Fruit fly (Drosophila melanogaster): ENCODE data around the gene Cdc42.

Cdc42 gene

dm6 chrX:19696845-19697244 is at the start of gene Cdc42:
TSS of gene Cdc42 (plus strand) at chrX:19697091.
- peak; percentile 42; the same call in 1 of the 3 replicates for TF ChIP-seq CG4496 (GFP tag; IDR thresholded peaks at IDR 0.05)
- no peak for TF ChIP-seq CG32121 (GFP tag; IDR thresholded peaks at IDR 0.05)

dm6 chrX:19651757-19652419 is 45.0 kb upstream of the Cdc42 start, which contains the start of the genes Ranbp21 and Elys:
TSS of gene Ranbp21 (minus strand) at chrX:19652269.
TSS of gene Elys (plus strand) at chrX:19652305.
- TF ChIP-seq CG12605 (GFP tag; IDR thresholded peaks at IDR 0.05), result no peak
- TF ChIP-seq CG15710 (tag; optimal IDR thresholded peaks at IDR 0.05), result peak; percentile 39
- TF ChIP-seq rn (GFP tag; IDR thresholded peaks at IDR 0.05), result no peak
- no peak for TF ChIP-seq CG10348 (GFP tag; IDR thresholded peaks at IDR 0.05)
- peak; percentile 57; the same call in 2 of the 3 replicates for TF ChIP-seq fd96Ca (GFP tag; IDR thresholded peaks at IDR 0.05)
- no peak for TF ChIP-seq CG17806 (tag; optimal IDR thresholded peaks at IDR 0.05)
- no peak for TF ChIP-seq Snoo (tag; optimal IDR thresholded peaks at IDR 0.05)
- no peak for TF ChIP-seq CG32121 (GFP tag; IDR thresholded peaks at IDR 0.05)
- TF ChIP-seq CG8159 (tag; optimal IDR thresholded peaks at IDR 0.05), result no peak
- TF ChIP-seq CG8301 (tag; optimal IDR thresholded peaks at IDR 0.05), result no peak
- TF ChIP-seq CG4496 (GFP tag; IDR thresholded peaks at IDR 0.05), result peak; percentile 67
- no peak for TF ChIP-seq CG13204 (GFP tag; optimal IDR thresholded peaks at IDR 0.05)
- no peak for TF ChIP-seq CG14655 (GFP tag; optimal IDR thresholded peaks at IDR 0.05)
- no peak for TF ChIP-seq Pif1A (GFP tag; optimal IDR thresholded peaks at IDR 0.05)
- TF ChIP-seq EcR (GFP tag; optimal IDR thresholded peaks at IDR 0.05), result no peak

- TF ChIP-seq CG17806 (tag; optimal IDR thresholded peaks at IDR 0.05) (no peak), CG8159 (tag; optimal IDR thresholded peaks at IDR 0.05) (no peak), Ets98B (GFP tag; IDR thresholded peaks at IDR 0.05) (peak; percentile 42; the same call in 1 of the 2 replicates), CG32121 (GFP tag; IDR thresholded peaks at IDR 0.05) (peak; percentile 48; the same call in 1 of the 2 replicates), fd96Ca (GFP tag; IDR thresholded peaks at IDR 0.05) (peak; percentile 45; the same call in 1 of the 3 replicates), CG15710 (tag; optimal IDR thresholded peaks at IDR 0.05) (no peak), CG13204 (GFP tag; optimal IDR thresholded peaks at IDR 0.05) (peak; percentile 27), CG4496 (GFP tag; IDR thresholded peaks at IDR 0.05) (peak; percentile 61), CG14655 (GFP tag; optimal IDR thresholded peaks at IDR 0.05) (no peak), CG12605 (GFP tag; IDR thresholded peaks at IDR 0.05) (no peak), CG9948 (tag; optimal IDR thresholded peaks at IDR 0.05) (no peak), EcR (GFP tag; optimal IDR thresholded peaks at IDR 0.05) (peak; percentile 41), Snoo (tag; optimal IDR thresholded peaks at IDR 0.05) (no peak), Pif1B (GFP tag; optimal IDR thresholded peaks at IDR 0.05) (no peak)
Observed at dm6 chrX:19662583-19663195, 34.2 kb upstream of the Cdc42 start.

- TF ChIP-seq EcR (GFP tag; optimal IDR thresholded peaks at IDR 0.05), result peak; percentile 72
- TF ChIP-seq gl (tag; optimal IDR thresholded peaks at IDR 0.05), result no peak
- no peak for TF ChIP-seq CG32121 (GFP tag; IDR thresholded peaks at IDR 0.05)
- TF ChIP-seq CG17806 (tag; optimal IDR thresholded peaks at IDR 0.05), result peak; percentile 15
- peak; percentile 51 for TF ChIP-seq Pif1B (GFP tag; optimal IDR thresholded peaks at IDR 0.05)
- no peak for TF ChIP-seq fd96Ca (GFP tag; IDR thresholded peaks at IDR 0.05)
- TF ChIP-seq Ets98B (GFP tag; IDR thresholded peaks at IDR 0.05), result no peak
- no peak for TF ChIP-seq CG14655 (GFP tag; optimal IDR thresholded peaks at IDR 0.05)
- peak; percentile 25 for TF ChIP-seq CG13204 (GFP tag; optimal IDR thresholded peaks at IDR 0.05)
- TF ChIP-seq CG10348 (GFP tag; IDR thresholded peaks at IDR 0.05), result no peak
- TF ChIP-seq CG4496 (GFP tag; IDR thresholded peaks at IDR 0.05), result no peak
- TF ChIP-seq CG8159 (tag; optimal IDR thresholded peaks at IDR 0.05), result peak; percentile 72
- peak; percentile 52 for TF ChIP-seq CG8301 (tag; optimal IDR thresholded peaks at IDR 0.05)
- TF ChIP-seq CG15710 (tag; optimal IDR thresholded peaks at IDR 0.05), result peak; percentile 54
- TF ChIP-seq rn (GFP tag; IDR thresholded peaks at IDR 0.05), result no peak
- TF ChIP-seq CG9948 (tag; optimal IDR thresholded peaks at IDR 0.05), result peak; percentile 48
- peak; percentile 16 for TF ChIP-seq Pif1A (GFP tag; optimal IDR thresholded peaks at IDR 0.05)
- TF ChIP-seq CG12605 (GFP tag; IDR thresholded peaks at IDR 0.05), result no peak
- peak; percentile 22 for TF ChIP-seq CG34367 (tag; optimal IDR thresholded peaks at IDR 0.05)
- TF ChIP-seq D1 (tag; optimal IDR thresholded peaks at IDR 0.05), result no peak
- peak; percentile 53 for TF ChIP-seq Snoo (tag; optimal IDR thresholded peaks at IDR 0.05)
Observed at dm6 chrX:19663196-19663858, 33.6 kb upstream of the Cdc42 start.

dm6 chrX:19663859-19664728 is 32.8 kb upstream of the Cdc42 start, which contains the start of the genes CG14223 and Ssu72:
TSS of gene CG14223 (minus strand) at chrX:19663971.
TSS of gene Ssu72 (plus strand) at chrX:19664561.
- TF ChIP-seq rn (GFP tag; IDR thresholded peaks at IDR 0.05) (no peak), Snoo (tag; optimal IDR thresholded peaks at IDR 0.05) (no peak), Pif1A (GFP tag; optimal IDR thresholded peaks at IDR 0.05) (no peak)

Data from whole organism, pupa.